Worm (Caenorhabditis elegans) whole organism, L3 larva: ENCODE data around the gene F58E6.13.

Experiments used
- R02D3.7 ChIP-seq: fragments of 150-350 bp; optimal IDR thresholded peaks from 2 replicates; lab custom pipeline; 2014; ENCODE audit warnings: missing biosample characterization, missing genetic modification characterization
- aly-2 ChIP-seq: fragments of 150-350 bp; optimal IDR thresholded peaks from 2 replicates; lab custom pipeline; 2014; ENCODE audit warnings: missing biosample characterization, missing genetic modification characterization
- ama-1 ChIP-seq: fragments of 150-350 bp; optimal IDR thresholded peaks from 2 replicates; lab custom pipeline; 2018
- ceh-16 ChIP-seq: sonication (generic microtip); optimal IDR thresholded peaks from 2 replicates; lab custom pipeline; 2017; ENCODE audit warnings: missing biosample characterization, missing genetic modification characterization
- ceh-28 ChIP-seq: fragments of 150-350 bp; optimal IDR thresholded peaks from 2 replicates; lab custom pipeline; 2014; ENCODE audit warnings: missing biosample characterization, missing genetic modification reagents, missing genetic modification characterization
- ceh-82 ChIP-seq: fragments of 150-350 bp; optimal IDR thresholded peaks from 2 replicates; lab custom pipeline; 2014; ENCODE audit warnings: missing biosample characterization, missing genetic modification characterization
- ceh-9 ChIP-seq: sonication (generic microtip); optimal IDR thresholded peaks from 2 replicates; lab custom pipeline; 2018; ENCODE audit warnings: missing biosample characterization, missing genetic modification characterization
- daf-12 ChIP-seq: fragments of 150-350 bp; optimal IDR thresholded peaks from 2 replicates; lab custom pipeline; 2014; ENCODE audit warnings: missing biosample characterization, missing genetic modification reagents, missing genetic modification characterization
- egl-27 ChIP-seq: sonication (generic microtip); optimal IDR thresholded peaks from 4 replicates; lab custom pipeline; 2017; ENCODE audit warnings: missing biosample characterization, missing genetic modification reagents, missing genetic modification characterization
- egl-5 ChIP-seq: fragments of 150-350 bp; optimal IDR thresholded peaks from 2 replicates; lab custom pipeline; 2017; ENCODE audit warnings: missing biosample characterization, missing genetic modification reagents, missing genetic modification characterization, inconsistent platforms
- elt-1 ChIP-seq: fragments of 150-350 bp; optimal IDR thresholded peaks from 2 replicates; lab custom pipeline; 2014; ENCODE audit warnings: missing biosample characterization, missing genetic modification characterization
- elt-2 ChIP-seq: sonication (generic microtip); optimal IDR thresholded peaks from 2 replicates; lab custom pipeline; 2016; ENCODE audit warnings: missing genetic modification reagents, mild to moderate bottlenecking, missing genetic modification characterization, missing compliant biosample characterization
- fkh-10 ChIP-seq: sonication (generic microtip); optimal IDR thresholded peaks from 2 replicates; lab custom pipeline; 2017; ENCODE audit warnings: missing biosample characterization, missing genetic modification reagents, missing genetic modification characterization
- fkh-2 ChIP-seq: fragments of 150-350 bp; optimal IDR thresholded peaks from 2 replicates; lab custom pipeline; 2014; ENCODE audit warnings: missing biosample characterization, missing genetic modification reagents, missing genetic modification characterization
- hmg-11 ChIP-seq: sonication (generic microtip); optimal IDR thresholded peaks from 2 replicates; lab custom pipeline; 2016; ENCODE audit warnings: missing genetic modification characterization, missing compliant biosample characterization
- jun-1 ChIP-seq: fragments of 150-350 bp; optimal IDR thresholded peaks from 2 replicates; lab custom pipeline; 2014; ENCODE audit warnings: missing biosample characterization, missing genetic modification reagents, missing genetic modification characterization
- lin-15B ChIP-seq: fragments of 150-350 bp; optimal IDR thresholded peaks from 2 replicates; lab custom pipeline; 2014; ENCODE audit warnings: missing biosample characterization, missing genetic modification characterization
- lin-39 ChIP-seq: fragments of 150-350 bp; optimal IDR thresholded peaks from 2 replicates; lab custom pipeline; 2018; ENCODE audit warnings: missing biosample characterization, missing genetic modification reagents, missing genetic modification characterization
- lsy-12 ChIP-seq: sonication (generic microtip); optimal IDR thresholded peaks from 2 replicates; lab custom pipeline; 2016; ENCODE audit warnings: mild to moderate bottlenecking, missing genetic modification characterization, missing compliant biosample characterization
- mdl-1 ChIP-seq: fragments of 150-350 bp; optimal IDR thresholded peaks from 2 replicates; lab custom pipeline; 2014; ENCODE audit warnings: missing biosample characterization, missing genetic modification characterization
- mml-1 ChIP-seq: fragments of 150-350 bp; sonication (generic microtip); optimal IDR thresholded peaks from 3 replicates; lab custom pipeline; 2014; ENCODE audit warnings: missing biosample characterization, missing genetic modification characterization
- nfya-1 ChIP-seq: sonication (generic microtip); optimal IDR thresholded peaks from 2 replicates; lab custom pipeline; 2017; ENCODE audit warnings: missing genetic modification characterization, mild to moderate bottlenecking, missing compliant biosample characterization, antibody characterized with exemption, moderate library complexity; ENCODE audit not compliant: insufficient read depth
- nhr-11 ChIP-seq: fragments of 150-350 bp; optimal IDR thresholded peaks from 2 replicates; lab custom pipeline; 2014; ENCODE audit warnings: missing biosample characterization, missing genetic modification characterization
- nhr-12 ChIP-seq: fragments of 150-350 bp; optimal IDR thresholded peaks from 2 replicates; lab custom pipeline; 2014; ENCODE audit warnings: missing biosample characterization, missing genetic modification characterization
- nhr-23 ChIP-seq: fragments of 150-350 bp; optimal IDR thresholded peaks from 2 replicates; lab custom pipeline; 2014; ENCODE audit warnings: missing biosample characterization, missing genetic modification reagents, missing genetic modification characterization
- nhr-25 ChIP-seq: sonication (generic microtip); optimal IDR thresholded peaks from 2 replicates; lab custom pipeline; 2017; ENCODE audit warnings: missing biosample characterization, missing genetic modification characterization
- nhr-28 ChIP-seq: fragments of 150-350 bp; optimal IDR thresholded peaks from 2 replicates; lab custom pipeline; 2014; ENCODE audit warnings: missing biosample characterization, missing genetic modification characterization
- nhr-43 ChIP-seq: sonication (generic microtip); optimal IDR thresholded peaks from 2 replicates; lab custom pipeline; 2016; ENCODE audit warnings: mild to moderate bottlenecking, missing genetic modification characterization, missing compliant biosample characterization; ENCODE audit not compliant: poor library complexity, severe bottlenecking
- nhr-67 ChIP-seq: fragments of 150-350 bp; optimal IDR thresholded peaks from 2 replicates; lab custom pipeline; 2014; ENCODE audit warnings: missing biosample characterization, missing genetic modification characterization
- nhr-76 ChIP-seq: fragments of 150-350 bp; sonication (generic microtip); optimal IDR thresholded peaks from 5 replicates; lab custom pipeline; 2014; ENCODE audit warnings: missing biosample characterization, missing genetic modification characterization
- nhr-77 ChIP-seq: fragments of 150-350 bp; optimal IDR thresholded peaks from 2 replicates; lab custom pipeline; 2014; ENCODE audit warnings: missing biosample characterization, missing genetic modification characterization
- pha-4 ChIP-seq: fragments of 150-350 bp; optimal IDR thresholded peaks from 2 replicates; lab custom pipeline; 2014; ENCODE audit warnings: missing biosample characterization, missing genetic modification reagents, missing genetic modification characterization
- pqm-1 ChIP-seq: fragments of 150-350 bp; optimal IDR thresholded peaks from 2 replicates; lab custom pipeline; 2017; ENCODE audit warnings: missing biosample characterization, missing genetic modification characterization, inconsistent platforms
- sea-2 ChIP-seq: fragments of 150-350 bp; sonication (generic microtip); optimal IDR thresholded peaks from 4 replicates; lab custom pipeline; 2014; ENCODE audit warnings: missing biosample characterization, missing genetic modification reagents, missing genetic modification characterization
- skn-1 ChIP-seq: fragments of 150-350 bp; optimal IDR thresholded peaks from 2 replicates; lab custom pipeline; 2014; ENCODE audit warnings: missing biosample characterization, missing genetic modification characterization
- snpc-4 ChIP-seq: fragments of 150-350 bp; optimal IDR thresholded peaks from 2 replicates; lab custom pipeline; 2014; ENCODE audit warnings: missing biosample characterization, missing genetic modification characterization
- tbx-2 ChIP-seq: sonication (generic microtip); optimal IDR thresholded peaks from 2 replicates; lab custom pipeline; 2016; ENCODE audit warnings: mild to moderate bottlenecking, missing genetic modification characterization, missing compliant biosample characterization
- unc-39 ChIP-seq: sonication (generic microtip); optimal IDR thresholded peaks from 4 replicates; lab custom pipeline; 2017; ENCODE audit warnings: missing biosample characterization, missing genetic modification characterization
- unc-62 ChIP-seq: fragments of 150-350 bp; sonication (generic microtip); optimal IDR thresholded peaks from 4 replicates; lab custom pipeline; 2014; ENCODE audit warnings: missing biosample characterization, missing genetic modification reagents, missing genetic modification characterization
- zag-1 ChIP-seq: fragments of 150-350 bp; optimal IDR thresholded peaks from 2 replicates; lab custom pipeline; 2014; ENCODE audit warnings: missing biosample characterization, missing genetic modification characterization
- ztf-11 ChIP-seq: fragments of 150-350 bp; optimal IDR thresholded peaks from 2 replicates; lab custom pipeline; 2014; ENCODE audit warnings: missing biosample characterization, missing genetic modification characterization
- ztf-4 ChIP-seq: fragments of 150-350 bp; optimal IDR thresholded peaks from 2 replicates; lab custom pipeline; 2014; ENCODE audit warnings: missing biosample characterization, missing genetic modification characterization

The F58E6.13 gene

ce11 chrV:9786721-9787131 lies 41.7 kb downstream of the F58E6.13 start, which contains the start of gene F46B6.6:
Gene F46B6.6 (minus strand): TSS chrV:9786868.
- TF ChIP-seq nhr-43 (tag; lab: Kevin White, UChicago) (peak; percentile 49), lin-15B (tag; lab: Kevin White, UChicago) (no peak), ceh-82 (tag; lab: Kevin White, UChicago) (no peak), skn-1 (no peak), elt-1 (tag; lab: Kevin White, UChicago) (no peak), fkh-10 (GFP tag; lab: Kevin White, UChicago) (no peak), ama-1 (lab: Kevin White, UChicago) (peak; percentile 80), egl-27 (no peak), tbx-2 (tag; lab: Kevin White, UChicago) (no peak), ztf-4 (tag; lab: Kevin White, UChicago) (no peak), lsy-12 (tag; lab: Kevin White, UChicago) (no peak), nhr-23 (no peak), pqm-1 (tag; lab: Kevin White, UChicago) (no peak), lin-39 (tag; lab: Kevin White, UChicago) (no peak), ztf-11 (tag; lab: Kevin White, UChicago) (no peak), elt-2 (tag; lab: Kevin White, UChicago) (peak; percentile 21)

- TF ChIP-seq snpc-4 (tag; lab: Kevin White, UChicago) (peak; percentile 93), nhr-12 (tag; lab: Kevin White, UChicago) (no peak), aly-2 (tag; lab: Kevin White, UChicago) (no peak), ceh-9 (tag; lab: Kevin White, UChicago) (no peak), lin-39 (tag; lab: Kevin White, UChicago) (peak; percentile 95), hmg-11 (tag; lab: Kevin White, UChicago) (peak; percentile 80), nhr-43 (tag; lab: Kevin White, UChicago) (peak; percentile 97), unc-62 (GFP tag; lab: Kevin White, UChicago) (peak; percentile 18), unc-39 (no peak), nhr-77 (tag; lab: Kevin White, UChicago) (peak; percentile 26), egl-27 (peak; percentile 38), jun-1 (tag; lab: Kevin White, UChicago) (peak; percentile 95), lsy-12 (tag; lab: Kevin White, UChicago) (peak; percentile 96), ceh-28 (peak; percentile 80), nhr-25 (tag; lab: Kevin White, UChicago) (peak; percentile 99), ceh-82 (tag; lab: Kevin White, UChicago) (peak; percentile 35), mml-1 (tag; lab: Kevin White, UChicago) (no peak), ztf-4 (tag; lab: Kevin White, UChicago) (peak; percentile 74), pqm-1 (tag; lab: Kevin White, UChicago) (peak; percentile 73), lin-15B (tag; lab: Kevin White, UChicago) (peak; percentile 89), nhr-67 (tag; lab: Kevin White, UChicago) (no peak), egl-5 (tag; lab: Kevin White, UChicago) (peak; percentile 91), nfya-1 (tag; lab: Kevin White, UChicago) (peak; percentile 94), elt-1 (tag; lab: Kevin White, UChicago) (peak; percentile 76), nhr-11 (tag; lab: Kevin White, UChicago) (peak; percentile 80), R02D3.7 (peak; percentile 62), ama-1 (lab: Kevin White, UChicago) (peak; percentile 82), tbx-2 (tag; lab: Kevin White, UChicago) (peak; percentile 88), daf-12 (no peak), nhr-28 (tag; lab: Kevin White, UChicago) (no peak), mdl-1 (tag; lab: Kevin White, UChicago) (peak; percentile 94), zag-1 (tag; lab: Kevin White, UChicago) (no peak), skn-1 (peak; percentile 68), sea-2 (GFP tag; lab: Kevin White, UChicago) (no peak), elt-2 (tag; lab: Kevin White, UChicago) (peak; percentile 89), fkh-10 (GFP tag; lab: Kevin White, UChicago) (peak; percentile 87), pha-4 (peak; percentile 96), nhr-76 (tag; lab: Kevin White, UChicago) (no peak), fkh-2 (tag; lab: Kevin White, UChicago) (no peak), ceh-16 (tag; lab: Kevin White, UChicago) (peak; percentile 50), nhr-23 (peak; percentile 97)
These were observed 44.7 kb downstream of the F58E6.13 start, which contains the start of gene ztf-7 for ce11 chrV:9789657-9790261. Gene ztf-7 (minus strand): TSS chrV:9789707.
